Fruit fly (Drosophila melanogaster) whole organism, embryonic: Measurements from ENCODE around the gene UGP.

Experiments
- CG16779 ChIP-seq: fragments of 200-800 bp; sonication (Bioruptor generic); IDR thresholded peaks from 2 replicates; pipeline ENCODE4 v1.3.6; 2022; ENCODE audit warnings: missing biosample characterization, missing genetic modification characterization
- CG31224 ChIP-seq: fragments of 200-800 bp; sonication (Bioruptor generic); IDR thresholded peaks from 2 replicates; pipeline ENCODE4 v1.3.6; 2022; ENCODE audit warnings: missing biosample characterization, missing genetic modification characterization
- ham ChIP-seq: fragments of 200-800 bp; sonication (Bioruptor generic); IDR thresholded peaks from 2 replicates; pipeline ENCODE4 v1.3.6; 2022; ENCODE audit warnings: missing biosample characterization, missing genetic modification characterization

DNA sequence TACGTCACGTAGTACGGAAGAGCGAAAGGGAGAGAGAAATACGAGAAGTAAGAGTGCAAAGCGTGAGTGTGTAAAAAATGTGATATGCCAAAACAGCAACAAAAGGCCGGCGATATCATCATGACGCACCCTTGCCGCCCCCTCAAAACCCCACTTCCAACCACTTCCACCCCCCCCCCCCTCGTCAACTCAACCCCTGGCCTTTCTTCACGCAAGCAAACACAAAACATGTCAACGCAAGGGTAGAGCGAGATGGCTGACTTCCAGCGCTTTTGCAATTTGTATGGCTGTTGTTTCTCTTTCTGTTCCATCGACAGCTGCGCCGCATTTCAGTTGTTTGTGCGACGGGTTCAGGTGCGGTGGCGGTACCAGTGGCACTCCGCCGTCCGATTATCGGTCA is 23.0 kb downstream of the UGP start:
- TF ChIP-seq CG16779 (GFP tag; lab: Robert Waterston, UW) (no peak), CG31224 (GFP tag; lab: Robert Waterston, UW) (0 out of 2 replicates have a peak, but pooled peaks have one; percentile 4), ham (GFP tag; lab: Robert Waterston, UW) (no peak)
